Fruit fly (Drosophila melanogaster) whole organism, prepupa: Measurements from ENCODE around the gene CG10516.
A peak's percentile ranks its signal among the peaks of the same experiment; 100 is the strongest.

ENCODE experiments used
- CG11294 ChIP-seq: fragments of 200-800 bp; sonication (Bioruptor generic); IDR thresholded peaks from 2 replicates; pipeline ENCODE4 v1.3.6; 2022; ENCODE audit warnings: missing biosample characterization, missing genetic modification characterization
- CG11762 ChIP-seq: fragments of 200-800 bp; sonication (Bioruptor generic); optimal IDR thresholded peaks from 3 replicates; lab custom pipeline; 2016; ENCODE audit warnings: missing biosample characterization, missing genetic modification characterization; ENCODE audit not compliant: insufficient read depth
- CG11902 ChIP-seq: fragments of 200-800 bp; sonication (Bioruptor generic); optimal IDR thresholded peaks from 3 replicates; lab custom pipeline; 2016; ENCODE audit warnings: missing biosample characterization, missing genetic modification characterization
- CG1621 ChIP-seq: fragments of 200-800 bp; sonication (Bioruptor generic); optimal IDR thresholded peaks from 3 replicates; lab custom pipeline; 2018; ENCODE audit warnings: missing biosample characterization, mild to moderate bottlenecking, missing genetic modification characterization
- CG16779 ChIP-seq: fragments of 200-800 bp; sonication (Bioruptor generic); optimal IDR thresholded peaks from 3 replicates; lab custom pipeline; 2017; ENCODE audit warnings: missing biosample characterization, mild to moderate bottlenecking, missing genetic modification characterization
- CG31627 ChIP-seq: fragments of 200-800 bp; sonication (Bioruptor generic); optimal IDR thresholded peaks from 3 replicates; lab custom pipeline; 2016; ENCODE audit warnings: missing biosample characterization, missing genetic modification characterization
- CG32006 ChIP-seq: fragments of 200-800 bp; sonication (Bioruptor generic); optimal IDR thresholded peaks from 3 replicates; lab custom pipeline; 2017; ENCODE audit warnings: missing biosample characterization, mild to moderate bottlenecking, missing genetic modification characterization
- CG34406 ChIP-seq: fragments of 200-800 bp; sonication (Bioruptor generic); optimal IDR thresholded peaks from 3 replicates; lab custom pipeline; 2016; ENCODE audit warnings: missing biosample characterization, missing genetic modification characterization
- CG3919 ChIP-seq: fragments of 200-800 bp; sonication (Bioruptor generic); optimal IDR thresholded peaks from 3 replicates; lab custom pipeline; 2016; ENCODE audit warnings: missing biosample characterization, missing genetic modification characterization
- CG4318 ChIP-seq: fragments of 200-800 bp; sonication (Bioruptor generic); optimal IDR thresholded peaks from 3 replicates; lab custom pipeline; 2017; ENCODE audit warnings: missing biosample characterization, mild to moderate bottlenecking, missing genetic modification characterization
- CG6163 ChIP-seq: fragments of 200-800 bp; sonication (Bioruptor generic); IDR thresholded peaks from 3 replicates; pipeline ENCODE4 v1.3.6; 2022; ENCODE audit warnings: missing biosample characterization, missing genetic modification characterization
- CG6276 ChIP-seq: fragments of 200-800 bp; sonication (Bioruptor generic); optimal IDR thresholded peaks from 2 replicates; lab custom pipeline; 2017; ENCODE audit warnings: missing biosample characterization, mild to moderate bottlenecking, missing genetic modification characterization
- CG6792 ChIP-seq: fragments of 200-800 bp; sonication (Bioruptor generic); optimal IDR thresholded peaks from 3 replicates; lab custom pipeline; 2016; ENCODE audit warnings: missing biosample characterization, missing genetic modification characterization
- CG6854 ChIP-seq: fragments of 200-800 bp; sonication (Bioruptor generic); optimal IDR thresholded peaks from 2 replicates; lab custom pipeline; 2017; ENCODE audit warnings: missing biosample characterization, mild to moderate bottlenecking, missing genetic modification characterization
- CG8119 ChIP-seq: fragments of 200-800 bp; sonication (Bioruptor generic); IDR thresholded peaks from 3 replicates; pipeline ENCODE4 v1.3.6; 2022; ENCODE audit warnings: missing biosample characterization, missing genetic modification characterization
- CG8319 ChIP-seq: fragments of 200-800 bp; sonication (Bioruptor generic); optimal IDR thresholded peaks from 3 replicates; lab custom pipeline; 2016; ENCODE audit warnings: missing biosample characterization, missing genetic modification characterization
- CG8632 ChIP-seq: fragments of 200-800 bp; sonication (Bioruptor generic); optimal IDR thresholded peaks from 3 replicates; lab custom pipeline; 2016; ENCODE audit warnings: missing biosample characterization, missing genetic modification characterization
- CG9139 ChIP-seq: fragments of 200-800 bp; sonication (Bioruptor generic); optimal IDR thresholded peaks from 3 replicates; lab custom pipeline; 2017; ENCODE audit warnings: missing biosample characterization, mild to moderate bottlenecking, missing genetic modification characterization
- Eip75B ChIP-seq: fragments of 200-800 bp; sonication (Bioruptor generic); optimal IDR thresholded peaks from 3 replicates; lab custom pipeline; 2016; ENCODE audit warnings: missing biosample characterization, missing genetic modification characterization
- Eip78C ChIP-seq: fragments of 200-800 bp; sonication (Bioruptor generic); peaks from one replicate; lab custom pipeline; 2016; ENCODE audit warnings: missing biosample characterization, missing genetic modification characterization
- Ets96B ChIP-seq: fragments of 200-800 bp; optimal IDR thresholded peaks from 2 replicates; lab custom pipeline; 2019; ENCODE audit warnings: missing biosample characterization, mild to moderate bottlenecking, missing genetic modification characterization, moderate library complexity
- Gug ChIP-seq: fragments of 200-800 bp; sonication (Bioruptor generic); IDR thresholded peaks from 2 replicates; pipeline ENCODE4 v1.3.6; 2022; ENCODE audit warnings: missing biosample characterization, missing genetic modification characterization
- Hr39 ChIP-seq: fragments of 200-800 bp; sonication (Bioruptor generic); optimal IDR thresholded peaks from 2 replicates; lab custom pipeline; 2016; ENCODE audit warnings: missing biosample characterization, missing genetic modification characterization
- Hr4 ChIP-seq: fragments of 200-800 bp; sonication (Bioruptor generic); optimal IDR thresholded peaks from 3 replicates; lab custom pipeline; 2016; ENCODE audit warnings: missing biosample characterization, missing genetic modification characterization
- Lpt ChIP-seq: fragments of 200-800 bp; sonication (Bioruptor generic); optimal IDR thresholded peaks from 3 replicates; lab custom pipeline; 2016; ENCODE audit warnings: missing biosample characterization, missing genetic modification characterization
- Met ChIP-seq: fragments of 200-800 bp; sonication (Bioruptor generic); optimal IDR thresholded peaks from 3 replicates; lab custom pipeline; 2016; ENCODE audit warnings: missing biosample characterization, missing genetic modification characterization
- OdsH ChIP-seq: fragments of 200-800 bp; sonication (Bioruptor generic); optimal IDR thresholded peaks from 3 replicates; lab custom pipeline; 2016; ENCODE audit warnings: missing biosample characterization, missing genetic modification characterization
- Sox102F ChIP-seq: fragments of 200-800 bp; sonication (Bioruptor generic); optimal IDR thresholded peaks from 2 replicates; lab custom pipeline; 2016; ENCODE audit warnings: missing biosample characterization, mild to moderate bottlenecking, missing genetic modification characterization
- Sox14 ChIP-seq: fragments of 200-800 bp; sonication (Bioruptor generic); optimal IDR thresholded peaks from 3 replicates; lab custom pipeline; 2016; ENCODE audit warnings: missing biosample characterization, missing genetic modification characterization
- Sox15 ChIP-seq: fragments of 200-800 bp; sonication (Bioruptor generic); optimal IDR thresholded peaks from 3 replicates; lab custom pipeline; 2016; ENCODE audit warnings: missing biosample characterization, missing genetic modification characterization
- acj6 ChIP-seq: fragments of 200-800 bp; sonication (Bioruptor generic); optimal IDR thresholded peaks from 3 replicates; lab custom pipeline; 2016; ENCODE audit warnings: missing biosample characterization, missing genetic modification characterization
- cyc ChIP-seq: fragments of 200-800 bp; sonication (Bioruptor generic); optimal IDR thresholded peaks from 3 replicates; lab custom pipeline; 2016; ENCODE audit warnings: missing biosample characterization, missing genetic modification characterization
- dsx ChIP-seq: fragments of 200-800 bp; optimal IDR thresholded peaks from 3 replicates; lab custom pipeline; 2019; ENCODE audit warnings: missing biosample characterization, mild to moderate bottlenecking, missing genetic modification characterization, moderate library complexity; ENCODE audit not compliant: poor library complexity, severe bottlenecking
- esn ChIP-seq: fragments of 200-800 bp; sonication (Bioruptor generic); optimal IDR thresholded peaks from 2 replicates; lab custom pipeline; 2016; ENCODE audit warnings: missing biosample characterization, mild to moderate bottlenecking, missing genetic modification characterization, moderate library complexity
- fd59A ChIP-seq: fragments of 200-800 bp; sonication (Bioruptor generic); optimal IDR thresholded peaks from 2 replicates; lab custom pipeline; 2017; ENCODE audit warnings: missing biosample characterization, mild to moderate bottlenecking, missing genetic modification characterization, missing genetic modification reagents
- fd85E ChIP-seq: fragments of 200-800 bp; sonication (Bioruptor generic); optimal IDR thresholded peaks from 3 replicates; lab custom pipeline; 2016; ENCODE audit warnings: missing biosample characterization, missing genetic modification characterization
- fkh ChIP-seq: fragments of 200-800 bp; sonication (Bioruptor generic); optimal IDR thresholded peaks from 3 replicates; lab custom pipeline; 2017; ENCODE audit warnings: missing biosample characterization, mild to moderate bottlenecking, missing genetic modification characterization, moderate library complexity
- lz ChIP-seq: fragments of 200-800 bp; sonication (Bioruptor generic); optimal IDR thresholded peaks from 3 replicates; lab custom pipeline; 2016; ENCODE audit warnings: missing biosample characterization, missing genetic modification characterization
- net ChIP-seq: fragments of 200-800 bp; sonication (Bioruptor generic); optimal IDR thresholded peaks from 3 replicates; lab custom pipeline; 2016; ENCODE audit warnings: missing biosample characterization, missing genetic modification characterization
- pdm3 ChIP-seq: fragments of 200-800 bp; sonication (Bioruptor generic); optimal IDR thresholded peaks from 3 replicates; lab custom pipeline; 2016; ENCODE audit warnings: missing biosample characterization, missing genetic modification characterization
- salr ChIP-seq, 2 experiments: fragments of 200-800 bp; sonication (Bioruptor generic); optimal IDR thresholded peaks; 3 replicates each; lab custom pipeline; 2016 to 2018; ENCODE audit warnings: missing biosample characterization in 2 of 2, missing genetic modification characterization in 2 of 2, mild to moderate bottlenecking in 1 of 2
- spab ChIP-seq: fragments of 200-800 bp; sonication (Bioruptor generic); optimal IDR thresholded peaks from 2 replicates; lab custom pipeline; 2017; ENCODE audit warnings: missing biosample characterization, mild to moderate bottlenecking, missing genetic modification characterization, missing genetic modification reagents
- svp ChIP-seq: fragments of 200-800 bp; sonication (Bioruptor generic); peaks from one replicate; lab custom pipeline; 2016; ENCODE audit warnings: missing biosample characterization, missing genetic modification characterization
- topi ChIP-seq: fragments of 200-800 bp; sonication (Bioruptor generic); optimal IDR thresholded peaks from 3 replicates; lab custom pipeline; 2016; ENCODE audit warnings: missing biosample characterization, missing genetic modification characterization

CG10516 gene

dm6 chr3L:16004401-16005237 is 36.6 kb downstream of the CG10516 start, which contains the start of the genes hzg and mRpS31 (continued):
- TF ChIP-seq CG6163 (GFP tag; lab: Robert Waterston, UW) (peak; percentile 83), Sox102F (peak; percentile 65), Sox15 (GFP tag; lab: Kevin White, UChicago) (no peak), CG1621 (peak; percentile 80), OdsH (GFP tag; lab: Kevin White, UChicago) (peak; percentile 16), spab (GFP tag; lab: Kevin White, UChicago) (peak; percentile 58), CG11762 (GFP tag; lab: Kevin White, UChicago) (no peak), Hr39 (GFP tag; lab: Kevin White, UChicago) (peak; percentile 48), CG16779 (tag; lab: Kevin White, UChicago) (peak; percentile 93), Gug (GFP tag; lab: Robert Waterston, UW) (no peak), Eip75B (peak; percentile 28), fd85E (GFP tag; lab: Kevin White, UChicago) (no peak), Ets96B (tag; lab: Kevin White, UChicago) (peak; percentile 36), Eip78C (GFP tag; lab: Kevin White, UChicago) (peak; percentile 89), Sox14 (GFP tag; lab: Kevin White, UChicago) (peak; percentile 61), CG11902 (GFP tag; lab: Kevin White, UChicago) (peak; percentile 14), svp (peak; percentile 73), topi (GFP tag; lab: Kevin White, UChicago) (peak; percentile 50), esn (GFP tag; lab: Kevin White, UChicago) (peak; percentile 42), Met (GFP tag; lab: Kevin White, UChicago) (peak; percentile 48), dsx (GFP tag; lab: Kevin White, UChicago) (peak; percentile 46), net (peak; percentile 58), lz (GFP tag; lab: Kevin White, UChicago) (peak; percentile 54), CG3919 (GFP tag; lab: Kevin White, UChicago) (peak; percentile 44), Lpt (GFP tag; lab: Kevin White, UChicago) (no peak), CG4318 (GFP tag; lab: Kevin White, UChicago) (no peak), salr (GFP tag; optimal IDR thresholded peaks at IDR 0.05; lab: Kevin White, UChicago) (peak; percentile 50 to 68), CG6792 (GFP tag; lab: Kevin White, UChicago) (peak; percentile 17), CG11294 (GFP tag; lab: Robert Waterston, UW) (no peak)

dm6 chr3L:16010176-16010575 is 42.2 kb downstream of the CG10516 start:
- TF ChIP-seq CG31627 (no peak), fkh (GFP tag; lab: Kevin White, UChicago) (peak; percentile 11)

dm6 chr3L:16011319-16012210 is 43.6 kb downstream of the CG10516 start, which contains the start of gene mib1:
Gene mib1 (minus strand): TSS chr3L:16011812.
- TF ChIP-seq pdm3 (GFP tag; lab: Kevin White, UChicago) (no peak), dsx (GFP tag; lab: Kevin White, UChicago) (no peak), CG32006 (GFP tag; lab: Kevin White, UChicago) (peak; percentile 24), CG6276 (GFP tag; lab: Kevin White, UChicago) (peak; percentile 19), spab (GFP tag; lab: Kevin White, UChicago) (peak; percentile 23), OdsH (GFP tag; lab: Kevin White, UChicago) (no peak), CG31627 (no peak), CG6854 (GFP tag; lab: Kevin White, UChicago) (peak; percentile 67), esn (GFP tag; lab: Kevin White, UChicago) (no peak), CG8632 (GFP tag; lab: Kevin White, UChicago) (no peak), Eip75B (no peak), CG8319 (GFP tag; lab: Kevin White, UChicago) (peak; percentile 36), Eip78C (GFP tag; lab: Kevin White, UChicago) (peak; percentile 61), cyc (GFP tag; lab: Kevin White, UChicago) (peak; percentile 41), CG34406 (no peak), acj6 (peak; percentile 5), fd59A (GFP tag; lab: Kevin White, UChicago) (peak; percentile 4), svp (peak; percentile 75), CG16779 (tag; lab: Kevin White, UChicago) (peak; percentile 43), Gug (GFP tag; lab: Robert Waterston, UW) (no peak; the same call in 1 of the 2 replicates), CG8119 (GFP tag; lab: Robert Waterston, UW) (peak; percentile 60; the same call in 1 of the 3 replicates), Hr4 (GFP tag; lab: Kevin White, UChicago) (no peak), CG9139 (GFP tag; lab: Kevin White, UChicago) (peak; percentile 39)
